Fruit fly (Drosophila melanogaster): ENCODE results near the gene CG7781.

CG7781 gene

dm6 chr2L:8333185-8333584 lies 8.0 kb upstream of the CG7781 start:
- TF ChIP-seq CG6808 (GFP tag; optimal IDR thresholded peaks at IDR 0.05) (no peak), vri (GFP tag; optimal IDR thresholded peaks at IDR 0.05) (no peak), CG31627 (GFP tag; optimal IDR thresholded peaks at IDR 0.05) (no peak), lz (GFP tag; optimal IDR thresholded peaks at IDR 0.05) (no peak)

dm6 chr2L:8328526-8329097 lies 3.4 kb upstream of the CG7781 start:
- TF ChIP-seq CG8119 (GFP tag; IDR thresholded peaks at IDR 0.05) (no peak), svp (GFP tag) (peak; percentile 2), Eip78C (GFP tag) (peak; percentile 33)

dm6 chr2L:8327783-8328327 lies 2.6 kb upstream of the CG7781 start:
- TF ChIP-seq salr (GFP tag; optimal IDR thresholded peaks at IDR 0.05) (no peak), svp (GFP tag) (peak; percentile 3), CG34406 (GFP tag; optimal IDR thresholded peaks at IDR 0.05) (no peak)

DNA sequence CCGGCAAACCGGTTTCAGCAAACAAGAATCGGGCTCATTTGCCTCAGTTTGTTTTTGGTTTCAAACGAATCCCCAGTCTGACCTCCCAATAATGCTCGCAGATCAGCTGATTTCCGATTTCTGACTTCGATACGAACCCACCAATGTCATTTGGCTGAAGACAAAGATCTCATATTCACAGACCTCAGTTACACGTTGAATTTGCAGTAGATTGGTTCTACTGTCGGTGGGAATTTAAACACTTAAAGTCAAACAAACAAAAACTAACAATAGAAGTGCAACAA lies 2.0 kb upstream of the CG7781 start, which contains the start of gene CG14275:
Gene CG14275 (plus strand): TSS at position 185 of the 284 bp plus-strand sequence.
- no peak for TF ChIP-seq eg (GFP tag; IDR thresholded peaks at IDR 0.05)
- TF ChIP-seq svp (GFP tag) = no peak
- TF ChIP-seq Lpt (GFP tag; optimal IDR thresholded peaks at IDR 0.05) = no peak
- no peak for TF ChIP-seq spab (GFP tag; optimal IDR thresholded peaks at IDR 0.05)
- TF ChIP-seq Sox102F (GFP tag; optimal IDR thresholded peaks at IDR 0.05) = no peak
- no peak for TF ChIP-seq Sox14 (GFP tag; optimal IDR thresholded peaks at IDR 0.05)
- TF ChIP-seq CG3919 (GFP tag; optimal IDR thresholded peaks at IDR 0.05) = no peak
- TF ChIP-seq CG6854 (GFP tag; optimal IDR thresholded peaks at IDR 0.05) = no peak
- no peak for TF ChIP-seq CG16779 (tag; optimal IDR thresholded peaks at IDR 0.05)
- no peak for TF ChIP-seq CG31627 (GFP tag; optimal IDR thresholded peaks at IDR 0.05)
- TF ChIP-seq Eip93F (GFP tag; optimal IDR thresholded peaks at IDR 0.05) = no peak
- no peak for TF ChIP-seq salr (GFP tag; optimal IDR thresholded peaks at IDR 0.05)
- no peak for TF ChIP-seq CG10669 (GFP tag; optimal IDR thresholded peaks at IDR 0.05)
- no peak for TF ChIP-seq Hr4 (GFP tag; optimal IDR thresholded peaks at IDR 0.05)
- no peak for TF ChIP-seq CG11294 (GFP tag; IDR thresholded peaks at IDR 0.05)
- TF ChIP-seq CG34406 (GFP tag; optimal IDR thresholded peaks at IDR 0.05) = no peak
- TF ChIP-seq Blimp-1 (GFP tag; optimal IDR thresholded peaks at IDR 0.05) = no peak
- TF ChIP-seq CG6792 (GFP tag; optimal IDR thresholded peaks at IDR 0.05) = no peak
- no peak for TF ChIP-seq dac (GFP tag; optimal IDR thresholded peaks at IDR 0.05)

dm6 chr2L:8326414-8327271 lies 1.4 kb upstream of the CG7781 start:
- TF ChIP-seq achi (GFP tag; optimal IDR thresholded peaks at IDR 0.05) (no peak), CG8632 (GFP tag; optimal IDR thresholded peaks at IDR 0.05) (peak; percentile 28), Sox102F (GFP tag; optimal IDR thresholded peaks at IDR 0.05) (peak; percentile 31), CG7368 (GFP tag; optimal IDR thresholded peaks at IDR 0.05) (no peak), Eip78C (GFP tag) (peak; percentile 80), CG9139 (GFP tag; optimal IDR thresholded peaks at IDR 0.05) (no peak), fkh (GFP tag; optimal IDR thresholded peaks at IDR 0.05) (peak; percentile 19), Blimp-1 (GFP tag; optimal IDR thresholded peaks at IDR 0.05) (no peak), fd59A (GFP tag; optimal IDR thresholded peaks at IDR 0.05) (no peak), acj6 (GFP tag; optimal IDR thresholded peaks at IDR 0.05) (peak; percentile 1), CG6854 (GFP tag; optimal IDR thresholded peaks at IDR 0.05) (no peak), OdsH (GFP tag; optimal IDR thresholded peaks at IDR 0.05) (peak; percentile 36), Sox14 (GFP tag; optimal IDR thresholded peaks at IDR 0.05) (no peak), Smox (GFP tag; optimal IDR thresholded peaks at IDR 0.05) (peak; percentile 11), CG8119 (GFP tag; IDR thresholded peaks at IDR 0.05) (peak; percentile 59), CG6792 (GFP tag; optimal IDR thresholded peaks at IDR 0.05) (peak; percentile 22), ss (GFP tag; optimal IDR thresholded peaks at IDR 0.05) (no peak), dsx (GFP tag; optimal IDR thresholded peaks at IDR 0.05; ENCODE audit: poor library complexity, severe bottlenecking) (peak; percentile 4), CG15336 (GFP tag; IDR thresholded peaks at IDR 0.05) (peak; percentile 62; the same call in 1 of the 2 replicates), Hr38 (GFP tag; optimal IDR thresholded peaks at IDR 0.05) (no peak), CG16779 (tag; optimal IDR thresholded peaks at IDR 0.05) (no peak), CG6163 (GFP tag; IDR thresholded peaks at IDR 0.05) (no peak), CG31627 (GFP tag; optimal IDR thresholded peaks at IDR 0.05) (peak; percentile 6), svp (GFP tag) (peak; percentile 91), CG11762 (GFP tag; optimal IDR thresholded peaks at IDR 0.05; ENCODE audit: insufficient read depth) (no peak), Ets21C (GFP tag; optimal IDR thresholded peaks at IDR 0.05) (no peak), Lpt (GFP tag; optimal IDR thresholded peaks at IDR 0.05) (no peak), CG3919 (GFP tag; optimal IDR thresholded peaks at IDR 0.05) (no peak)

All from whole organism, prepupa.